Worm (Caenorhabditis elegans): Measurements from ENCODE around the gene ccch-1.

DNA sequence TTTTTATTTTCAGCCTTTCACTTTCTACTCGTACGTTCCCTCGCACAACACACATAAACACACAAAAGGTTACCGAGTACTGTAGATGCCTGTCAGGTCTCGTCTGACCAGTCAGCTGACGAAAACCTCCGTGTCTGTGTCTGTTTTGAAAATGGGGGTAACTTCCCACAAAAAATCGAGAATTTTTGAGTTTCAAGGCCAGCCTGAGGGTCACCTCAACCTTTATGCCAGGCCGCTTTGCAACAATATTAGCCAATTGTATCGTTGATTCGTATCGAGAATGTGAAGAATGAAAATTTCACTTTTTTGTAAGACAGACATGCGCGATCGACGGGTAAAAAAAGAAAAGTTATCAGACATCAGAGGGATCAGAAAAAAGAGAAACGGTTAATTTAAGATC, 3.5 kb downstream of the ccch-1 start:
- no peak for TF ChIP-seq unc-62 (GFP tag; optimal IDR thresholded peaks at IDR 0.05)
- TF ChIP-seq lin-39 (tag; optimal IDR thresholded peaks at IDR 0.05) = no peak
- TF ChIP-seq ztf-11 (tag; optimal IDR thresholded peaks at IDR 0.05) = no peak
- TF ChIP-seq ceh-82 (tag; optimal IDR thresholded peaks at IDR 0.05) = no peak
- TF ChIP-seq aly-2 (tag; optimal IDR thresholded peaks at IDR 0.05) = no peak
- no peak for TF ChIP-seq nhr-11 (tag; optimal IDR thresholded peaks at IDR 0.05)
- TF ChIP-seq nhr-23 (tag; optimal IDR thresholded peaks at IDR 0.05) = no peak

All from whole organism, L2 larva.